Fruit fly (Drosophila melanogaster) whole organism, prepupa: ENCODE results near the gene Lgr4.

Experiments
- Blimp-1 ChIP-seq: fragments of 200-800 bp; sonication (Bioruptor generic); optimal IDR thresholded peaks from 3 replicates; lab custom pipeline; 2017; ENCODE audit warnings: missing biosample characterization, missing genetic modification characterization, mild to moderate bottlenecking, moderate library complexity, missing genetic modification reagents
- CG10669 ChIP-seq: fragments of 200-800 bp; sonication (Bioruptor generic); optimal IDR thresholded peaks from 3 replicates; lab custom pipeline; 2018; ENCODE audit warnings: missing biosample characterization, mild to moderate bottlenecking, missing genetic modification characterization, moderate library complexity
- CG11294 ChIP-seq: fragments of 200-800 bp; sonication (Bioruptor generic); IDR thresholded peaks from 2 replicates; pipeline ENCODE4 v1.3.6; 2022; ENCODE audit warnings: missing biosample characterization, missing genetic modification characterization
- CG11762 ChIP-seq: fragments of 200-800 bp; sonication (Bioruptor generic); optimal IDR thresholded peaks from 3 replicates; lab custom pipeline; 2016; ENCODE audit warnings: missing biosample characterization, missing genetic modification characterization; ENCODE audit not compliant: insufficient read depth
- CG15336 ChIP-seq: fragments of 200-800 bp; sonication (Bioruptor generic); IDR thresholded peaks from 2 replicates; pipeline ENCODE4 v1.3.6; 2022; ENCODE audit warnings: missing biosample characterization, missing genetic modification characterization
- CG1621 ChIP-seq: fragments of 200-800 bp; sonication (Bioruptor generic); optimal IDR thresholded peaks from 3 replicates; lab custom pipeline; 2018; ENCODE audit warnings: missing biosample characterization, mild to moderate bottlenecking, missing genetic modification characterization
- CG3032 ChIP-seq: fragments of 200-800 bp; optimal IDR thresholded peaks from 2 replicates; lab custom pipeline; 2019; ENCODE audit warnings: missing biosample characterization, mild to moderate bottlenecking, missing genetic modification characterization, moderate library complexity
- CG34406 ChIP-seq: fragments of 200-800 bp; sonication (Bioruptor generic); optimal IDR thresholded peaks from 3 replicates; lab custom pipeline; 2016; ENCODE audit warnings: missing biosample characterization, missing genetic modification characterization
- CG3919 ChIP-seq: fragments of 200-800 bp; sonication (Bioruptor generic); optimal IDR thresholded peaks from 3 replicates; lab custom pipeline; 2016; ENCODE audit warnings: missing biosample characterization, missing genetic modification characterization
- CG4318 ChIP-seq: fragments of 200-800 bp; sonication (Bioruptor generic); optimal IDR thresholded peaks from 3 replicates; lab custom pipeline; 2017; ENCODE audit warnings: missing biosample characterization, mild to moderate bottlenecking, missing genetic modification characterization
- CG6163 ChIP-seq: fragments of 200-800 bp; sonication (Bioruptor generic); IDR thresholded peaks from 3 replicates; pipeline ENCODE4 v1.3.6; 2022; ENCODE audit warnings: missing biosample characterization, missing genetic modification characterization
- CG6276 ChIP-seq: fragments of 200-800 bp; sonication (Bioruptor generic); optimal IDR thresholded peaks from 2 replicates; lab custom pipeline; 2017; ENCODE audit warnings: missing biosample characterization, mild to moderate bottlenecking, missing genetic modification characterization
- CG6808 ChIP-seq: fragments of 200-800 bp; sonication (Bioruptor generic); optimal IDR thresholded peaks from 3 replicates; lab custom pipeline; 2017; ENCODE audit warnings: missing biosample characterization, missing genetic modification characterization, mild to moderate bottlenecking, moderate library complexity, missing genetic modification reagents
- CG6854 ChIP-seq: fragments of 200-800 bp; sonication (Bioruptor generic); optimal IDR thresholded peaks from 2 replicates; lab custom pipeline; 2017; ENCODE audit warnings: missing biosample characterization, mild to moderate bottlenecking, missing genetic modification characterization
- CG7368 ChIP-seq: fragments of 200-800 bp; sonication (Bioruptor generic); optimal IDR thresholded peaks from 3 replicates; lab custom pipeline; 2016; ENCODE audit warnings: missing biosample characterization, missing genetic modification characterization
- CG8119 ChIP-seq: fragments of 200-800 bp; sonication (Bioruptor generic); IDR thresholded peaks from 3 replicates; pipeline ENCODE4 v1.3.6; 2022; ENCODE audit warnings: missing biosample characterization, missing genetic modification characterization
- CG8319 ChIP-seq: fragments of 200-800 bp; sonication (Bioruptor generic); optimal IDR thresholded peaks from 3 replicates; lab custom pipeline; 2016; ENCODE audit warnings: missing biosample characterization, missing genetic modification characterization
- CG8632 ChIP-seq: fragments of 200-800 bp; sonication (Bioruptor generic); optimal IDR thresholded peaks from 3 replicates; lab custom pipeline; 2016; ENCODE audit warnings: missing biosample characterization, missing genetic modification characterization
- CG9139 ChIP-seq: fragments of 200-800 bp; sonication (Bioruptor generic); optimal IDR thresholded peaks from 3 replicates; lab custom pipeline; 2017; ENCODE audit warnings: missing biosample characterization, mild to moderate bottlenecking, missing genetic modification characterization
- Eip78C ChIP-seq: fragments of 200-800 bp; sonication (Bioruptor generic); peaks from one replicate; lab custom pipeline; 2016; ENCODE audit warnings: missing biosample characterization, missing genetic modification characterization
- Gug ChIP-seq: fragments of 200-800 bp; sonication (Bioruptor generic); IDR thresholded peaks from 2 replicates; pipeline ENCODE4 v1.3.6; 2022; ENCODE audit warnings: missing biosample characterization, missing genetic modification characterization
- Hr38 ChIP-seq: sonication (Bioruptor generic); optimal IDR thresholded peaks from 2 replicates; lab custom pipeline; 2016; ENCODE audit warnings: missing biosample characterization, missing genetic modification characterization
- Hr39 ChIP-seq: fragments of 200-800 bp; sonication (Bioruptor generic); optimal IDR thresholded peaks from 2 replicates; lab custom pipeline; 2016; ENCODE audit warnings: missing biosample characterization, missing genetic modification characterization
- Hr4 ChIP-seq: fragments of 200-800 bp; sonication (Bioruptor generic); optimal IDR thresholded peaks from 3 replicates; lab custom pipeline; 2016; ENCODE audit warnings: missing biosample characterization, missing genetic modification characterization
- Lpt ChIP-seq: fragments of 200-800 bp; sonication (Bioruptor generic); optimal IDR thresholded peaks from 3 replicates; lab custom pipeline; 2016; ENCODE audit warnings: missing biosample characterization, missing genetic modification characterization
- Met ChIP-seq: fragments of 200-800 bp; sonication (Bioruptor generic); optimal IDR thresholded peaks from 3 replicates; lab custom pipeline; 2016; ENCODE audit warnings: missing biosample characterization, missing genetic modification characterization
- Smox ChIP-seq: fragments of 200-800 bp; sonication (Bioruptor generic); optimal IDR thresholded peaks from 3 replicates; lab custom pipeline; 2016; ENCODE audit warnings: missing biosample characterization, missing genetic modification characterization
- Sox102F ChIP-seq: fragments of 200-800 bp; sonication (Bioruptor generic); optimal IDR thresholded peaks from 2 replicates; lab custom pipeline; 2016; ENCODE audit warnings: missing biosample characterization, mild to moderate bottlenecking, missing genetic modification characterization
- Sox14 ChIP-seq: fragments of 200-800 bp; sonication (Bioruptor generic); optimal IDR thresholded peaks from 3 replicates; lab custom pipeline; 2016; ENCODE audit warnings: missing biosample characterization, missing genetic modification characterization
- Sox15 ChIP-seq: fragments of 200-800 bp; sonication (Bioruptor generic); optimal IDR thresholded peaks from 3 replicates; lab custom pipeline; 2016; ENCODE audit warnings: missing biosample characterization, missing genetic modification characterization
- achi ChIP-seq: fragments of 200-800 bp; sonication (Bioruptor generic); optimal IDR thresholded peaks from 3 replicates; lab custom pipeline; 2016; ENCODE audit warnings: missing biosample characterization, missing genetic modification characterization
- acj6 ChIP-seq: fragments of 200-800 bp; sonication (Bioruptor generic); optimal IDR thresholded peaks from 3 replicates; lab custom pipeline; 2016; ENCODE audit warnings: missing biosample characterization, missing genetic modification characterization
- cyc ChIP-seq: fragments of 200-800 bp; sonication (Bioruptor generic); optimal IDR thresholded peaks from 3 replicates; lab custom pipeline; 2016; ENCODE audit warnings: missing biosample characterization, missing genetic modification characterization
- dsx ChIP-seq: fragments of 200-800 bp; optimal IDR thresholded peaks from 3 replicates; lab custom pipeline; 2019; ENCODE audit warnings: missing biosample characterization, mild to moderate bottlenecking, missing genetic modification characterization, moderate library complexity; ENCODE audit not compliant: poor library complexity, severe bottlenecking
- eg ChIP-seq: fragments of 200-800 bp; sonication (Bioruptor generic); IDR thresholded peaks from 3 replicates; pipeline ENCODE4 v1.3.6; 2022; ENCODE audit warnings: missing biosample characterization, missing genetic modification characterization
- fd59A ChIP-seq: fragments of 200-800 bp; sonication (Bioruptor generic); optimal IDR thresholded peaks from 2 replicates; lab custom pipeline; 2017; ENCODE audit warnings: missing biosample characterization, mild to moderate bottlenecking, missing genetic modification characterization, missing genetic modification reagents
- fd85E ChIP-seq: fragments of 200-800 bp; sonication (Bioruptor generic); optimal IDR thresholded peaks from 3 replicates; lab custom pipeline; 2016; ENCODE audit warnings: missing biosample characterization, missing genetic modification characterization
- fkh ChIP-seq: fragments of 200-800 bp; sonication (Bioruptor generic); optimal IDR thresholded peaks from 3 replicates; lab custom pipeline; 2017; ENCODE audit warnings: missing biosample characterization, mild to moderate bottlenecking, missing genetic modification characterization, moderate library complexity
- net ChIP-seq: fragments of 200-800 bp; sonication (Bioruptor generic); optimal IDR thresholded peaks from 3 replicates; lab custom pipeline; 2016; ENCODE audit warnings: missing biosample characterization, missing genetic modification characterization
- ss ChIP-seq, 2 experiments: fragments of 200-800 bp; sonication (Bioruptor generic); optimal IDR thresholded peaks; 2 replicates in 1 of 2; 3 replicates in 1 of 2; lab custom pipeline; 2017 to 2018; ENCODE audit warnings: mild to moderate bottlenecking in 2 of 2, missing biosample characterization in 2 of 2, missing genetic modification characterization in 2 of 2, moderate library complexity in 1 of 2
- svp ChIP-seq: fragments of 200-800 bp; sonication (Bioruptor generic); peaks from one replicate; lab custom pipeline; 2016; ENCODE audit warnings: missing biosample characterization, missing genetic modification characterization
- topi ChIP-seq: fragments of 200-800 bp; sonication (Bioruptor generic); optimal IDR thresholded peaks from 3 replicates; lab custom pipeline; 2016; ENCODE audit warnings: missing biosample characterization, missing genetic modification characterization
- vri ChIP-seq: fragments of 200-800 bp; sonication (Bioruptor generic); optimal IDR thresholded peaks from 3 replicates; lab custom pipeline; 2016; ENCODE audit warnings: missing biosample characterization, mild to moderate bottlenecking, missing genetic modification characterization

Gene Lgr4

DNA sequence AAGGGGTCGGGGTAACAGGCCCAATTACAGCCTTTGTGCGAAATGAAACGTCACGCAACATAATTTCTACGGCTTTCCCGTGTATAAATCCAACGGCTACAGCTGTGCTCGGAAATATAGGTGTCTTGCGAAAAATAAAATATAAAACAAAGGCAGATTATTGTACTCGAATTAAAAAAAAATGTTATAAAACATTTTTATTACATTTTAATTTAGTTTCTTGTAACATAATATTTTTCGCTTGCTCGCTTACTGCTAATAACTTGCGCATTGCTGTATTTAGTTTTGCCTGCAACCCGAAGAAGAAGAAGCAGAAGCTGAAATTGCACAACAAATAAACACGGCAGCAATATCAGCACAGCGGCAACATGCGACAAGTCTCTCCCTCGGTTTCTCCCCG lies 45.9 kb downstream of the Lgr4 start (continued):
- peak; percentile 87 for TF ChIP-seq CG6276 (GFP tag; lab: Kevin White, UChicago)
- peak; percentile 76 for TF ChIP-seq Gug (GFP tag; lab: Robert Waterston, UW)
- TF ChIP-seq Sox15 (GFP tag; lab: Kevin White, UChicago), result peak; percentile 30
- TF ChIP-seq CG4318 (GFP tag; lab: Kevin White, UChicago), result peak; percentile 91
- peak; percentile 91 for TF ChIP-seq CG8119
- peak; percentile 34 for TF ChIP-seq CG8319 (GFP tag; lab: Kevin White, UChicago)
- peak; percentile 81 to 89 for TF ChIP-seq ss (GFP tag; optimal IDR thresholded peaks at IDR 0.05; lab: Kevin White, UChicago)
- TF ChIP-seq dsx (GFP tag; lab: Kevin White, UChicago), result peak; percentile 76
- peak; percentile 86 for TF ChIP-seq Hr4 (GFP tag; lab: Kevin White, UChicago)
- peak; percentile 72 for TF ChIP-seq CG10669
- TF ChIP-seq fd59A (GFP tag; lab: Kevin White, UChicago), result peak; percentile 61
- TF ChIP-seq CG6163 (GFP tag; lab: Robert Waterston, UW), result peak; percentile 91
- TF ChIP-seq CG6808 (GFP tag; lab: Kevin White, UChicago), result peak; percentile 69
- TF ChIP-seq CG9139 (GFP tag; lab: Kevin White, UChicago), result peak; percentile 58
- peak; percentile 63 for TF ChIP-seq Sox102F (GFP tag; lab: Kevin White, UChicago)
- peak; percentile 73 for TF ChIP-seq CG7368
- TF ChIP-seq CG15336 (GFP tag; lab: Robert Waterston, UW), result peak; percentile 92
- peak; percentile 82 for TF ChIP-seq CG3919 (GFP tag; lab: Kevin White, UChicago)
- TF ChIP-seq cyc (GFP tag; lab: Kevin White, UChicago), result peak; percentile 37
- peak; percentile 45 for TF ChIP-seq Sox14 (GFP tag; lab: Kevin White, UChicago)
- no peak for TF ChIP-seq Hr38 (GFP tag; lab: Kevin White, UChicago)
- peak; percentile 81 for TF ChIP-seq svp (GFP tag; lab: Kevin White, UChicago)
- TF ChIP-seq CG3032, result peak; percentile 75
- no peak for TF ChIP-seq fkh (GFP tag; lab: Kevin White, UChicago)
- peak; percentile 49; the same call in 1 of the 2 replicates for TF ChIP-seq CG11294 (GFP tag; lab: Robert Waterston, UW)

DNA sequence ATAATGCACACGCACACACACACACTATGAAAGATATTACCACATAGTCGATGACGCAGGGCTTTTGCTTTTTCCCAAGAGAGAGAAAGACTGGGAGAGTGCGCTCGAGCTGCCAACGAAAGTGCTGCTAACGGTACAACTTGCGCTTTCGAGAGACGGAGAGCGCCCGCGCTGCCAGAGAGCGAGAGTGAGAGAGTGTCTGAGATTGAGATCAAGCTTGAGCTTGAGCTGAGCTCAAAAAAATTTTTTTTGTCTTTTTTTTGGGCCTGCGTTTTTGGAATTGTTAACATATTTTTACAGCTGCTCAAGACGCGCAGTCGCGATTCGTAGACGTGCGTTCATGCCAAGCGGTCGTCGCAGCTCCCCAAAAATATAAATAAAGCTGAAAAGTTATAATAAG lies 50.1 kb downstream of the Lgr4 start, which contains the start of gene CG32645:
TSS of gene CG32645 (plus strand) at position 313 of the 400 bp plus-strand sequence.
- TF ChIP-seq CG11762 (GFP tag; lab: Kevin White, UChicago) (no peak), eg (GFP tag; lab: Robert Waterston, UW) (peak; percentile 51; the same call in 1 of the 3 replicates), Blimp-1 (GFP tag; lab: Kevin White, UChicago) (peak; percentile 98), Eip78C (GFP tag; lab: Kevin White, UChicago) (peak; percentile 51), CG34406 (no peak), fd85E (GFP tag; lab: Kevin White, UChicago) (no peak), topi (GFP tag; lab: Kevin White, UChicago) (no peak), Smox (GFP tag; lab: Kevin White, UChicago) (no peak), achi (no peak), Lpt (GFP tag; lab: Kevin White, UChicago) (peak; percentile 0), CG8319 (GFP tag; lab: Kevin White, UChicago) (no peak), net (GFP tag; lab: Kevin White, UChicago) (no peak), CG1621 (tag; lab: Kevin White, UChicago) (no peak), Hr39 (no peak), Met (GFP tag; lab: Kevin White, UChicago) (no peak), CG8119 (peak; percentile 42; the same call in 2 of the 3 replicates), acj6 (GFP tag; lab: Kevin White, UChicago) (no peak), CG6276 (GFP tag; lab: Kevin White, UChicago) (peak; percentile 48), CG8632 (GFP tag; lab: Kevin White, UChicago) (no peak), vri (GFP tag; lab: Kevin White, UChicago) (peak; percentile 63), CG11294 (GFP tag; lab: Robert Waterston, UW) (no peak), Sox15 (GFP tag; lab: Kevin White, UChicago) (no peak), CG15336 (GFP tag; lab: Robert Waterston, UW) (peak; percentile 38; the same call in 1 of the 2 replicates), CG6854 (GFP tag; lab: Kevin White, UChicago) (peak; percentile 82), CG3919 (GFP tag; lab: Kevin White, UChicago) (peak; percentile 11), CG6163 (GFP tag; lab: Robert Waterston, UW) (0 out of 3 replicates have a peak, but pooled peaks have one; percentile 30)
